Fruit fly (Drosophila melanogaster) whole organism, wandering third instar larva: ENCODE results near the gene CG13272.

Experiments
- Abd-B ChIP-seq: fragments of >200 bp; optimal IDR thresholded peaks from 2 replicates; lab custom pipeline; 2017; ENCODE audit warnings: missing biosample characterization, missing genetic modification characterization
- CG32264 ChIP-seq: fragments of 200-800 bp; sonication (Bioruptor generic); optimal IDR thresholded peaks from 2 replicates; lab custom pipeline; 2016; ENCODE audit warnings: missing biosample characterization, missing genetic modification characterization
- CG9705 ChIP-seq: fragments of 200-800 bp; sonication (Bioruptor generic); optimal IDR thresholded peaks from 2 replicates; lab custom pipeline; 2018; ENCODE audit warnings: missing biosample characterization, mild to moderate bottlenecking, missing genetic modification characterization
- CrebA ChIP-seq: fragments of 200-800 bp; sonication (Bioruptor generic); optimal IDR thresholded peaks from 2 replicates; lab custom pipeline; 2016; ENCODE audit warnings: missing biosample characterization, mild to moderate bottlenecking, missing genetic modification characterization, borderline replicate concordance
- Dfd ChIP-seq: fragments of >200 bp; optimal IDR thresholded peaks from 2 replicates; lab custom pipeline; 2017; ENCODE audit warnings: missing biosample characterization, missing genetic modification characterization
- Dif ChIP-seq: fragments of 200-275, 200-300 bp; sonication (Bioruptor generic); optimal IDR thresholded peaks from 2 replicates; lab custom pipeline; 2018; ENCODE audit warnings: missing biosample characterization, missing genetic modification characterization; ENCODE audit not compliant: partially characterized antibody
- GATAd ChIP-seq: sonication (Bioruptor generic); optimal IDR thresholded peaks from 2 replicates; lab custom pipeline; 2016; ENCODE audit warnings: missing biosample characterization, missing genetic modification characterization
- HLH106 ChIP-seq: fragments of 200-800 bp; optimal IDR thresholded peaks from 3 replicates; lab custom pipeline; 2019; ENCODE audit warnings: missing biosample characterization, mild to moderate bottlenecking, missing genetic modification characterization, moderate library complexity
- Hnf4 ChIP-seq: fragments of 200-800 bp; sonication (Bioruptor generic); optimal IDR thresholded peaks from 2 replicates; lab custom pipeline; 2016; ENCODE audit warnings: missing biosample characterization, mild to moderate bottlenecking, missing genetic modification characterization
- Hr78 ChIP-seq: fragments of >200 bp; optimal IDR thresholded peaks from 2 replicates; lab custom pipeline; 2017; ENCODE audit warnings: missing biosample characterization, missing genetic modification characterization
- Hr83 ChIP-seq: fragments of 200-300 bp; sonication (Bioruptor generic); optimal IDR thresholded peaks from 2 replicates; lab custom pipeline; 2016; ENCODE audit warnings: missing biosample characterization, mild to moderate bottlenecking, missing genetic modification characterization, moderate library complexity; ENCODE audit not compliant: poor library complexity, severe bottlenecking
- Jra ChIP-seq: sonication (Bioruptor generic); optimal IDR thresholded peaks from 2 replicates; lab custom pipeline; 2016; ENCODE audit warnings: missing biosample characterization, missing genetic modification characterization
- Mio ChIP-seq: sonication (Bioruptor generic); optimal IDR thresholded peaks from 2 replicates; lab custom pipeline; 2016; ENCODE audit warnings: missing biosample characterization, missing genetic modification characterization
- Myc ChIP-seq: fragments of >200 bp; optimal IDR thresholded peaks from 2 replicates; lab custom pipeline; 2017
- N ChIP-seq: fragments of >200 bp; optimal IDR thresholded peaks from 2 replicates; lab custom pipeline; 2018; ENCODE audit warnings: missing biosample characterization, missing external identifiers, missing genetic modification characterization
- OdsH ChIP-seq: fragments of 200-800 bp; sonication (Bioruptor generic); optimal IDR thresholded peaks from 2 replicates; lab custom pipeline; 2016; ENCODE audit warnings: missing biosample characterization, mild to moderate bottlenecking, missing genetic modification characterization
- Rel ChIP-seq, 2 experiments: fragments of 200-800 bp; sonication (Bioruptor generic) in 1 of 2; optimal IDR thresholded peaks; 2 replicates in 1 of 2; 3 replicates in 1 of 2; lab custom pipeline; 2016 to 2019; ENCODE audit warnings: mild to moderate bottlenecking in 2 of 2, missing biosample characterization in 2 of 2, missing genetic modification characterization in 2 of 2, moderate library complexity in 1 of 2
- Sp1 ChIP-seq: fragments of 200-800 bp; sonication (Bioruptor generic); optimal IDR thresholded peaks from 3 replicates; lab custom pipeline; 2019; ENCODE audit warnings: missing biosample characterization, mild to moderate bottlenecking, missing genetic modification characterization, moderate library complexity
- Vsx2 ChIP-seq: fragments of 200-300, 225-300 bp; sonication (Bioruptor generic); optimal IDR thresholded peaks from 2 replicates; lab custom pipeline; 2018; ENCODE audit warnings: missing biosample characterization, missing genetic modification characterization; ENCODE audit not compliant: partially characterized antibody
- br ChIP-seq: fragments of 200-800 bp; sonication (Bioruptor generic); optimal IDR thresholded peaks from 2 replicates; lab custom pipeline; 2016; ENCODE audit warnings: missing biosample characterization, missing genetic modification characterization
- brk ChIP-seq: fragments of 200-800 bp; sonication (Bioruptor generic); optimal IDR thresholded peaks from 2 replicates; lab custom pipeline; 2016; ENCODE audit warnings: missing biosample characterization, mild to moderate bottlenecking, missing genetic modification characterization
- dl ChIP-seq, 2 experiments: fragments of 175-275, 200-275 bp in 1 of 2; fragments of 200-275 bp in 1 of 2; sonication (Bioruptor generic); optimal IDR thresholded peaks; lab custom pipeline; 2018; ENCODE audit warnings: mild to moderate bottlenecking in 2 of 2, missing biosample characterization in 2 of 2, missing genetic modification characterization in 2 of 2, moderate library complexity in 2 of 2; ENCODE audit not compliant: partially characterized antibody in 2 of 2, insufficient read depth in 1 of 2
- dmrt93B ChIP-seq: fragments of 200-800 bp; sonication (Bioruptor generic); optimal IDR thresholded peaks from 2 replicates; lab custom pipeline; 2018; ENCODE audit warnings: missing biosample characterization, mild to moderate bottlenecking, missing genetic modification characterization
- dsf ChIP-seq: sonication (Bioruptor generic); optimal IDR thresholded peaks from 2 replicates; lab custom pipeline; 2016; ENCODE audit warnings: missing biosample characterization, missing genetic modification characterization, borderline replicate concordance
- ey ChIP-seq: fragments of 200-800 bp; sonication (Bioruptor generic); optimal IDR thresholded peaks from 2 replicates; lab custom pipeline; 2016; ENCODE audit warnings: missing biosample characterization, missing genetic modification characterization
- foxo ChIP-seq, 2 experiments: fragments of 200-800 bp; sonication (Bioruptor generic); optimal IDR thresholded peaks; 2 replicates in 1 of 2; 3 replicates in 1 of 2; lab custom pipeline; 2016 to 2017; ENCODE audit warnings: missing biosample characterization in 2 of 2, missing genetic modification characterization in 2 of 2
- fru ChIP-seq: fragments of 200-800 bp; sonication (Bioruptor generic); optimal IDR thresholded peaks from 3 replicates; lab custom pipeline; 2016; ENCODE audit warnings: missing biosample characterization, mild to moderate bottlenecking, missing genetic modification characterization
- h ChIP-seq: fragments of 200-800 bp; sonication (Bioruptor generic); optimal IDR thresholded peaks from 3 replicates; lab custom pipeline; 2016; ENCODE audit warnings: missing biosample characterization, mild to moderate bottlenecking, missing genetic modification characterization
- jim ChIP-seq: fragments of 175-275, 200-325 bp; sonication (Bioruptor generic); optimal IDR thresholded peaks from 2 replicates; lab custom pipeline; 2016; ENCODE audit warnings: missing biosample characterization, mild to moderate bottlenecking, missing genetic modification characterization
- lola ChIP-seq: fragments of >200 bp; optimal IDR thresholded peaks from 2 replicates; lab custom pipeline; 2017; ENCODE audit warnings: missing biosample characterization, missing genetic modification characterization
- pan ChIP-seq: fragments of >200 bp; optimal IDR thresholded peaks from 2 replicates; lab custom pipeline; 2017
- psq ChIP-seq: fragments of 200-800 bp; sonication (Bioruptor generic); optimal IDR thresholded peaks from 3 replicates; lab custom pipeline; 2017; ENCODE audit warnings: missing biosample characterization, mild to moderate bottlenecking, missing genetic modification characterization, moderate library complexity
- rgr ChIP-seq: fragments of 200-800 bp; sonication (Bioruptor generic); optimal IDR thresholded peaks from 3 replicates; lab custom pipeline; 2016; ENCODE audit warnings: missing biosample characterization, mild to moderate bottlenecking, missing genetic modification characterization
- sage ChIP-seq: fragments of 200-800 bp; sonication (Bioruptor generic); optimal IDR thresholded peaks from 2 replicates; lab custom pipeline; 2016; ENCODE audit warnings: missing biosample characterization, mild to moderate bottlenecking, missing genetic modification characterization
- sv ChIP-seq: fragments of 200-800 bp; sonication (Bioruptor generic); optimal IDR thresholded peaks from 3 replicates; lab custom pipeline; 2016; ENCODE audit warnings: missing biosample characterization, missing genetic modification characterization
- tai ChIP-seq: sonication (Bioruptor generic); optimal IDR thresholded peaks from 2 replicates; lab custom pipeline; 2016; ENCODE audit warnings: missing biosample characterization, missing genetic modification characterization
- usp ChIP-seq: fragments of >200 bp; optimal IDR thresholded peaks from 2 replicates; lab custom pipeline; 2017; ENCODE audit warnings: missing biosample characterization, missing genetic modification characterization
- woc ChIP-seq: sonication (Bioruptor generic); optimal IDR thresholded peaks from 2 replicates; lab custom pipeline; 2016; ENCODE audit warnings: missing biosample characterization, mild to moderate bottlenecking, missing genetic modification characterization

The CG13272 gene

dm6 chr2L:16816750-16817087 lies 12.0 kb downstream of the CG13272 start:
- TF ChIP-seq Jra (GFP tag; lab: Kevin White, UChicago) = no peak

DNA sequence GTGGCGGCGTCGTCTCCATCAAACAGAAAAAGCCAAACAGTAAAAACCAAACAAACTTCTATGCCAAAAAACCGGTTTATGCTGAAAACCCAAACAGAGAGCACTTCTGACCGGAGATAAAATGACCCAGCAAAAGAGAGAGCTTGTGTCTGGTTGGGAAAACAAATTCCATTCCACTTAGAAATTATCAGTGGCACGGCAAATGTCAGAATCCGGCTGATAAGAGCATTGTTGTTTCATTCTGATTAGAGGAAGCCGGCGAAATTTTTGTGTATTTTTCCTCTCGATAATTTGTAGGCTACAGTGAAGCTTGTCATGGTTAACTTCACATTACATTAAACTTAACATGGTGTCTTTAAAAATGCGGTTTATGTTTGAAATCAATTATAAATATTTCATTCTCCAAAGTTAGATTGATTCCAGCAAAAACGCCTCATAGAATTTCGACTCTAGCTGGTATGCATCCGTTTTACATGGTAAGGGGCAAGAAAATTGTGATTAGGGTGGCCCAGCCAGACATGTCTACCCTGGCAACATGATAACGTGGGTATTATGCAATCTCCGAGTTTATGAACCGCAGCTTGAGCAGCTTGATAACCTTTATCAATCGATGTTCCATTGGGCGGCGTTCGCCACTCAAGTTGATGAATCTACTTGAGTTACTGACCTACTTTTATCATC lies 12.9 kb downstream of the CG13272 start:
- TF ChIP-seq Jra (GFP tag; lab: Kevin White, UChicago) = no peak
- TF ChIP-seq Hr78 (GFP tag; lab: Kevin White, UChicago) = no peak
- TF ChIP-seq pan (lab: Kevin White, UChicago) = no peak
- peak; percentile 33 for TF ChIP-seq OdsH (GFP tag; lab: Kevin White, UChicago)
- TF ChIP-seq tai (GFP tag; lab: Kevin White, UChicago) = no peak
- peak; percentile 48 for TF ChIP-seq h (GFP tag; lab: Kevin White, UChicago)
- TF ChIP-seq ey = peak; percentile 56
- peak in 1 of 2 experiments; percentile 69 for TF ChIP-seq foxo (GFP tag; optimal IDR thresholded peaks at IDR 0.05; lab: Kevin White, UChicago)
- peak; percentile 11 for TF ChIP-seq HLH106 (tag; lab: Kevin White, UChicago)
- peak; percentile 56 for TF ChIP-seq rgr (GFP tag; lab: Kevin White, UChicago)
- TF ChIP-seq CG9705 (GFP tag; lab: Kevin White, UChicago) = no peak
- no peak for TF ChIP-seq Hnf4 (GFP tag; lab: Kevin White, UChicago)
- peak; percentile 55 for TF ChIP-seq fru

DNA sequence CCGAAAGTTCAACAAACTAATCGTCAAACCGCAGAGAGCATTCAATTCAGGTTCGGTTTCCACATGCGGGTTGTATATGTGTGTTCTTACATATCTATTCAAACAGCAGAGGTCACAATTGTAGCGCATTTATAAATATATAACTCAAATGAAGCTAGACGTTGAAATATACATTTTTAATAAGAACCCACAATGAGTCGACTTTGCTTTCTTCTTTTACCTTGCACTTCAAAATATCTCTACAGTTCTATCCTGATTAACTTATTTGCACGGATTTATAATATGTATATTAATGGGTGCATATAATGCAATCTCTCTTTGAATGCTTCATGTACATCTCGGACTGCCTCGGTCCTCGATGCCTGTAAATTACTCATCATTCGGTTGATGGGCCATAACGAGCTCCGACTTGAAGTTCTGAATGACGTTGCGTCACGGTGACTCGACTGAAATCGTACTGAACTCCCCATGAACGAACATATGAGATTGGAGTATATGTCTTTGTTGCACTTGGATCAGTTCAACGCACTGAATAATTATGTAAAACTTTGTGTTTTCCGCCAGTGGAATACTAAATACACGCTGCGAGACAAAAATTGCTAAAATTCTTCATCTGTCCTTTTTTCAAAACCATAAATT lies 13.8 kb downstream of the CG13272 start:
- TF ChIP-seq br (GFP tag; lab: Kevin White, UChicago) = peak; percentile 68
- TF ChIP-seq dsf = no peak
- no peak for TF ChIP-seq N (GFP tag; lab: Kevin White, UChicago)
- no peak for TF ChIP-seq Mio
- peak; percentile 65 for TF ChIP-seq h (GFP tag; lab: Kevin White, UChicago)
- peak; percentile 41 for TF ChIP-seq psq
- no peak for TF ChIP-seq Hr83 (GFP tag; lab: Kevin White, UChicago)
- TF ChIP-seq CrebA (GFP tag; lab: Kevin White, UChicago) = no peak
- peak in 1 of 2 experiments; percentile 53 for TF ChIP-seq foxo (GFP tag; optimal IDR thresholded peaks at IDR 0.05; lab: Kevin White, UChicago)
- no peak for TF ChIP-seq brk (GFP tag; lab: Kevin White, UChicago)
- TF ChIP-seq jim = no peak
- no peak for TF ChIP-seq sv (GFP tag; lab: Kevin White, UChicago)
- no peak for TF ChIP-seq Vsx2 (GFP tag; lab: Kevin White, UChicago)
- TF ChIP-seq Hnf4 (GFP tag; lab: Kevin White, UChicago) = peak; percentile 50
- peak; percentile 64 for TF ChIP-seq tai (GFP tag; lab: Kevin White, UChicago)
- peak in 1 of 2 experiments; percentile 1 for TF ChIP-seq dl (GFP tag; optimal IDR thresholded peaks at IDR 0.05; lab: Kevin White, UChicago; ENCODE audit: insufficient read depth in 1 of 2, partially characterized antibody in 2 of 2)
- TF ChIP-seq lola (GFP tag; lab: Kevin White, UChicago) = no peak
- peak; percentile 57 for TF ChIP-seq Sp1 (GFP tag; lab: Kevin White, UChicago)
- no peak for TF ChIP-seq Hr78 (GFP tag; lab: Kevin White, UChicago)
- TF ChIP-seq OdsH (GFP tag; lab: Kevin White, UChicago) = peak; percentile 45
- peak; percentile 64 for TF ChIP-seq HLH106 (tag; lab: Kevin White, UChicago)
- no peak for TF ChIP-seq Dfd (GFP tag; lab: Kevin White, UChicago)
- no peak for TF ChIP-seq usp (GFP tag; lab: Kevin White, UChicago)
- no peak for TF ChIP-seq woc (GFP tag; lab: Kevin White, UChicago)
- peak; percentile 49 for TF ChIP-seq ey
- TF ChIP-seq fru = peak; percentile 64
- TF ChIP-seq dmrt93B = no peak
- no peak for TF ChIP-seq Dif (GFP tag; lab: Kevin White, UChicago)
- TF ChIP-seq GATAd (GFP tag; lab: Kevin White, UChicago) = no peak
- peak; percentile 68 for TF ChIP-seq rgr (GFP tag; lab: Kevin White, UChicago)
- peak; percentile 2 for TF ChIP-seq CG32264 (GFP tag; lab: Kevin White, UChicago)
- no peak for TF ChIP-seq pan (lab: Kevin White, UChicago)
- no peak for TF ChIP-seq sage (GFP tag; lab: Kevin White, UChicago)
- TF ChIP-seq CG9705 (GFP tag; lab: Kevin White, UChicago) = no peak
- TF ChIP-seq Rel (GFP tag; optimal IDR thresholded peaks at IDR 0.05; lab: Kevin White, UChicago) = no peak
- TF ChIP-seq Rel (tag; optimal IDR thresholded peaks at IDR 0.05; lab: Kevin White, UChicago) = no peak
- TF ChIP-seq Jra (GFP tag; lab: Kevin White, UChicago) = peak; percentile 20
- TF ChIP-seq Abd-B (GFP tag; lab: Kevin White, UChicago) = no peak
- no peak for TF ChIP-seq Myc (lab: Kevin White, UChicago)
- TF ChIP-seq, all 38 proteins: peak for 15
